Fruit fly (Drosophila melanogaster) whole organism, embryonic: ENCODE results near the gene Acsx4.
A peak's percentile ranks its signal among the peaks of the same experiment; 100 is the strongest.

Experiments used
- Adf1 ChIP-seq: fragments of 200-800 bp; sonication (Bioruptor generic); IDR thresholded peaks from 2 replicates; pipeline ENCODE4 v1.3.6; 2022; ENCODE audit warnings: missing biosample characterization, missing genetic modification characterization
- C15 ChIP-seq: fragments of 200-800 bp; sonication (Bioruptor generic); IDR thresholded peaks from 3 replicates; pipeline ENCODE4 v1.3.6; 2022; ENCODE audit warnings: missing biosample characterization, missing genetic modification characterization
- CG10209 ChIP-seq: fragments of 200-800 bp; sonication (Bioruptor generic); optimal IDR thresholded peaks from 3 replicates; lab custom pipeline; 2017; ENCODE audit warnings: missing biosample characterization, mild to moderate bottlenecking, missing genetic modification characterization, missing genetic modification reagents
- CG10274 ChIP-seq: fragments of 200-800 bp; sonication (Bioruptor generic); optimal IDR thresholded peaks from 3 replicates; lab custom pipeline; 2017; ENCODE audit warnings: missing biosample characterization, mild to moderate bottlenecking, missing genetic modification characterization
- CG11085 ChIP-seq: fragments of 200-800 bp; sonication (Bioruptor generic); IDR thresholded peaks from 2 replicates; pipeline ENCODE4 v1.3.6; 2022; ENCODE audit warnings: missing biosample characterization, missing genetic modification characterization
- CG11093 ChIP-seq: fragments of 200-800 bp; sonication (Bioruptor generic); IDR thresholded peaks from 3 replicates; pipeline ENCODE4 v1.3.6; 2022; ENCODE audit warnings: missing biosample characterization, missing genetic modification characterization
- CG13287 ChIP-seq: fragments of 200-800 bp; sonication (Bioruptor generic); IDR thresholded peaks from 2 replicates; pipeline ENCODE4 v1.3.6; 2022; ENCODE audit warnings: missing biosample characterization, missing genetic modification characterization; ENCODE audit not compliant: partially characterized antibody
- CG14014 ChIP-seq: fragments of 200-800 bp; sonication (Bioruptor generic); IDR thresholded peaks from 2 replicates; pipeline ENCODE4 v1.3.6; 2022; ENCODE audit warnings: missing biosample characterization, missing genetic modification characterization
- CG14441 ChIP-seq: fragments of 200-800 bp; sonication (Bioruptor generic); IDR thresholded peaks from 2 replicates; pipeline ENCODE4 v1.3.6; 2022; ENCODE audit warnings: missing biosample characterization, missing genetic modification characterization
- CG15011 ChIP-seq: fragments of 200-800 bp; sonication (Bioruptor generic); optimal IDR thresholded peaks from 3 replicates; lab custom pipeline; 2018; ENCODE audit warnings: missing biosample characterization, mild to moderate bottlenecking, missing genetic modification characterization
- CG17912 ChIP-seq: fragments of 200-800 bp; sonication (Bioruptor generic); optimal IDR thresholded peaks from 2 replicates; lab custom pipeline; 2018; ENCODE audit warnings: missing biosample characterization, mild to moderate bottlenecking, missing genetic modification characterization
- CG31388 ChIP-seq: fragments of 200-800 bp; sonication (Bioruptor generic); optimal IDR thresholded peaks from 2 replicates; lab custom pipeline; 2016; ENCODE audit warnings: missing biosample characterization, missing genetic modification characterization
- CG7372 ChIP-seq: fragments of 200-800 bp; sonication (Bioruptor generic); IDR thresholded peaks from 2 replicates; pipeline ENCODE4 v1.3.6; 2022; ENCODE audit warnings: missing biosample characterization, missing genetic modification characterization
- CG8290 ChIP-seq, 3 experiments: fragments of 200-800 bp; sonication (Bioruptor generic); optimal IDR thresholded peaks; 2 replicates each; lab custom pipeline; 2016 to 2019; ENCODE audit warnings: missing biosample characterization in 3 of 3, missing genetic modification characterization in 3 of 3, mild to moderate bottlenecking in 2 of 3, moderate library complexity in 1 of 3
- CG9609 ChIP-seq: fragments of 200-800 bp; sonication (Bioruptor generic); optimal IDR thresholded peaks from 3 replicates; lab custom pipeline; 2016; ENCODE audit warnings: missing biosample characterization, missing genetic modification characterization
- CoRest ChIP-seq: fragments of 200-800 bp; sonication (Bioruptor generic); optimal IDR thresholded peaks from 3 replicates; lab custom pipeline; 2018; ENCODE audit warnings: missing biosample characterization, mild to moderate bottlenecking, missing genetic modification characterization, moderate library complexity
- D19B ChIP-seq: fragments of 200-800 bp; sonication (Bioruptor generic); optimal IDR thresholded peaks from 2 replicates; lab custom pipeline; 2017; ENCODE audit warnings: missing biosample characterization, mild to moderate bottlenecking, missing genetic modification characterization
- Hr51 ChIP-seq, 2 experiments: fragments of 200-800 bp; sonication (Bioruptor generic); optimal IDR thresholded peaks; 2 replicates in 1 of 2; 3 replicates in 1 of 2; lab custom pipeline; 2016 to 2018; ENCODE audit warnings: missing biosample characterization in 2 of 2, missing genetic modification characterization in 2 of 2, mild to moderate bottlenecking in 1 of 2, moderate library complexity in 1 of 2
- Lpt ChIP-seq: fragments of >200 bp; optimal IDR thresholded peaks from 2 replicates; lab custom pipeline; 2018; ENCODE audit warnings: missing biosample characterization, missing genetic modification characterization
- Mad ChIP-seq: fragments of 200-800 bp; sonication (Bioruptor generic); optimal IDR thresholded peaks from 2 replicates; lab custom pipeline; 2016; ENCODE audit warnings: missing biosample characterization, missing genetic modification characterization
- Meics ChIP-seq: fragments of 200-800 bp; sonication (Bioruptor generic); optimal IDR thresholded peaks from 2 replicates; lab custom pipeline; 2017; ENCODE audit warnings: missing biosample characterization, mild to moderate bottlenecking, missing genetic modification characterization
- NC2β ChIP-seq: fragments of 200-800 bp; sonication (Bioruptor generic); optimal IDR thresholded peaks from 2 replicates; lab custom pipeline; 2016; ENCODE audit warnings: missing biosample characterization, missing genetic modification characterization
- NK7.1 ChIP-seq: fragments of 200-800 bp; sonication (Bioruptor generic); optimal IDR thresholded peaks from 3 replicates; lab custom pipeline; 2016; ENCODE audit warnings: missing biosample characterization, missing genetic modification characterization
- Opbp ChIP-seq: fragments of 200-800 bp; sonication (Bioruptor generic); IDR thresholded peaks from 3 replicates; pipeline ENCODE4 v1.3.6; 2022; ENCODE audit warnings: missing biosample characterization, missing genetic modification characterization; ENCODE audit not compliant: partially characterized antibody
- PHDP ChIP-seq: fragments of 200-800 bp; sonication (Bioruptor generic); optimal IDR thresholded peaks from 3 replicates; lab custom pipeline; 2018; ENCODE audit warnings: missing biosample characterization, mild to moderate bottlenecking, missing genetic modification characterization, moderate library complexity
- Ravus ChIP-seq: fragments of 200-800 bp; sonication (Bioruptor generic); IDR thresholded peaks from 2 replicates; pipeline ENCODE4 v1.3.6; 2022; ENCODE audit warnings: missing biosample characterization, missing genetic modification characterization
- Six4 ChIP-seq: fragments of 200-800 bp; sonication (Bioruptor generic); optimal IDR thresholded peaks from 2 replicates; lab custom pipeline; 2016; ENCODE audit warnings: missing biosample characterization, missing genetic modification characterization
- Xbp1 ChIP-seq: fragments of 200-800 bp; sonication (Bioruptor generic); optimal IDR thresholded peaks from 3 replicates; lab custom pipeline; 2016; ENCODE audit warnings: missing biosample characterization, mild to moderate bottlenecking, missing genetic modification characterization
- aop ChIP-seq: fragments of 200-800 bp; sonication (Bioruptor generic); IDR thresholded peaks from 2 replicates; pipeline ENCODE4 v1.3.6; 2022; ENCODE audit warnings: missing biosample characterization, missing genetic modification characterization
- ase ChIP-seq: fragments of 200-800 bp; sonication (Bioruptor generic); IDR thresholded peaks from 3 replicates; pipeline ENCODE4 v1.3.6; 2022; ENCODE audit warnings: missing biosample characterization, missing genetic modification characterization
- caup ChIP-seq: fragments of 200-800 bp; sonication (Bioruptor generic); optimal IDR thresholded peaks from 3 replicates; lab custom pipeline; 2017; ENCODE audit warnings: missing biosample characterization, mild to moderate bottlenecking, missing genetic modification characterization, moderate library complexity; ENCODE audit not compliant: severe bottlenecking
- disco-r ChIP-seq: fragments of 200-800 bp; sonication (Bioruptor generic); optimal IDR thresholded peaks from 2 replicates; lab custom pipeline; 2016; ENCODE audit warnings: missing biosample characterization, missing genetic modification characterization
- dm ChIP-seq: fragments of 200-800 bp; sonication (Bioruptor generic); optimal IDR thresholded peaks from 3 replicates; lab custom pipeline; 2016; ENCODE audit warnings: missing biosample characterization, missing genetic modification characterization
- dpn ChIP-seq, 2 experiments: fragments of 200-800 bp; sonication (Bioruptor generic); optimal IDR thresholded peaks; 3 replicates each; lab custom pipeline; 2016; ENCODE audit warnings: missing biosample characterization in 2 of 2, missing genetic modification characterization in 2 of 2
- dysf ChIP-seq: fragments of 200-800 bp; sonication (Bioruptor generic); IDR thresholded peaks from 3 replicates; pipeline ENCODE4 v1.3.6; 2022; ENCODE audit warnings: missing biosample characterization, missing genetic modification characterization
- ems ChIP-seq: fragments of 200-800 bp; sonication (Bioruptor generic); optimal IDR thresholded peaks from 3 replicates; lab custom pipeline; 2016; ENCODE audit warnings: missing biosample characterization, missing genetic modification characterization
- gt ChIP-seq: fragments of 200-800 bp; sonication (Bioruptor generic); IDR thresholded peaks from 2 replicates; pipeline ENCODE4 v1.3.6; 2022; ENCODE audit warnings: missing biosample characterization, missing genetic modification characterization
- jumu ChIP-seq: fragments of 200-800 bp; sonication (Bioruptor generic); optimal IDR thresholded peaks from 3 replicates; lab custom pipeline; 2016; ENCODE audit warnings: missing biosample characterization, missing genetic modification characterization
- lbe ChIP-seq: fragments of 200-800 bp; sonication (Bioruptor generic); optimal IDR thresholded peaks from 2 replicates; lab custom pipeline; 2016; ENCODE audit warnings: missing biosample characterization, mild to moderate bottlenecking, missing genetic modification characterization
- odd ChIP-seq: fragments of 200-800 bp; sonication (Bioruptor generic); optimal IDR thresholded peaks from 2 replicates; lab custom pipeline; 2017; ENCODE audit warnings: missing biosample characterization, mild to moderate bottlenecking, missing genetic modification characterization
- onecut ChIP-seq: fragments of 200-800 bp; sonication (Bioruptor generic); IDR thresholded peaks from 2 replicates; pipeline ENCODE4 v1.3.6; 2022; ENCODE audit warnings: missing biosample characterization, missing genetic modification characterization
- pzg ChIP-seq: fragments of 200-800 bp; sonication (Bioruptor generic); optimal IDR thresholded peaks from 3 replicates; lab custom pipeline; 2018; ENCODE audit warnings: missing biosample characterization, mild to moderate bottlenecking, missing genetic modification characterization, moderate library complexity
- sd ChIP-seq: fragments of 200-800 bp; sonication (Bioruptor generic); optimal IDR thresholded peaks from 3 replicates; lab custom pipeline; 2018; ENCODE audit warnings: missing biosample characterization, mild to moderate bottlenecking, missing genetic modification characterization, moderate library complexity
- slbo ChIP-seq: fragments of 200-800 bp; sonication (Bioruptor generic); IDR thresholded peaks from 2 replicates; pipeline ENCODE4 v1.3.6; 2022; ENCODE audit warnings: missing biosample characterization, missing genetic modification characterization
- sr ChIP-seq: fragments of 200-800 bp; sonication (Bioruptor generic); IDR thresholded peaks from 3 replicates; pipeline ENCODE4 v1.3.6; 2022; ENCODE audit warnings: missing biosample characterization, missing genetic modification characterization
- ssp ChIP-seq: fragments of 200-800 bp; sonication (Bioruptor generic); IDR thresholded peaks from 2 replicates; pipeline ENCODE4 v1.3.6; 2022; ENCODE audit warnings: missing biosample characterization, missing genetic modification characterization
- ttk ChIP-seq: fragments of 200-800 bp; sonication (Bioruptor generic); IDR thresholded peaks from 2 replicates; pipeline ENCODE4 v2.1.2; 2022; ENCODE audit warnings: missing biosample characterization, missing genetic modification characterization
- tx ChIP-seq: fragments of 200-800 bp; sonication (Bioruptor generic); optimal IDR thresholded peaks from 2 replicates; lab custom pipeline; 2016; ENCODE audit warnings: missing biosample characterization, missing genetic modification characterization
- vnd ChIP-seq: fragments of 200-800 bp; sonication (Bioruptor generic); IDR thresholded peaks from 3 replicates; pipeline ENCODE4 v1.3.6; 2022; ENCODE audit warnings: missing biosample characterization, missing genetic modification characterization; ENCODE audit not compliant: partially characterized antibody
- wor ChIP-seq: fragments of 200-800 bp; sonication (Bioruptor generic); IDR thresholded peaks from 2 replicates; pipeline ENCODE4 v1.3.6; 2022; ENCODE audit warnings: missing biosample characterization, missing genetic modification characterization
- yki ChIP-seq: fragments of >200 bp; optimal IDR thresholded peaks from 3 replicates; lab custom pipeline; 2018

The Acsx4 gene

dm6 chr3R:19830973-19831372 lies 47.7 kb downstream of the Acsx4 start (continued):
- TF ChIP-seq NK7.1 (GFP tag; lab: Kevin White, UChicago) = peak; percentile 33
- TF ChIP-seq CG15011 (GFP tag; lab: Kevin White, UChicago) = peak; percentile 15
- TF ChIP-seq lbe (GFP tag; lab: Kevin White, UChicago) = no peak
- TF ChIP-seq Xbp1 (GFP tag; lab: Kevin White, UChicago) = peak; percentile 59
- TF ChIP-seq ssp (GFP tag; lab: Robert Waterston, UW) = 0 out of 2 replicates have a peak, but pooled peaks have one; percentile 42
- no peak for TF ChIP-seq CG9609 (GFP tag; lab: Kevin White, UChicago)
- peak; percentile 80 for TF ChIP-seq CG14441
- peak; percentile 36 for TF ChIP-seq CG10209 (GFP tag; lab: Kevin White, UChicago)
- TF ChIP-seq Ravus (GFP tag; lab: Robert Waterston, UW) = no peak; the same call in 1 of the 2 replicates
- TF ChIP-seq CG14014 (GFP tag; lab: Robert Waterston, UW) = peak; percentile 73; the same call in 1 of the 2 replicates
- no peak for TF ChIP-seq NC2β
- TF ChIP-seq dm (GFP tag; lab: Kevin White, UChicago) = no peak
- TF ChIP-seq ems (GFP tag; lab: Kevin White, UChicago) = peak; percentile 31
- no peak for TF ChIP-seq tx (GFP tag; lab: Kevin White, UChicago)
- peak; percentile 25 for TF ChIP-seq onecut (GFP tag; lab: Robert Waterston, UW)
- TF ChIP-seq CG13287 = no peak
- TF ChIP-seq pzg (GFP tag; lab: Kevin White, UChicago) = no peak
- peak in 1 of 2 experiments; percentile 84 for TF ChIP-seq Hr51 (GFP tag; optimal IDR thresholded peaks at IDR 0.05; lab: Kevin White, UChicago)
- TF ChIP-seq caup = peak; percentile 28
- no peak for TF ChIP-seq CG17912 (GFP tag; lab: Kevin White, UChicago)
- no peak for TF ChIP-seq Opbp (GFP tag; lab: Robert Waterston, UW)
- peak; percentile 1 for TF ChIP-seq Six4
- no peak for TF ChIP-seq aop (GFP tag; lab: Robert Waterston, UW)
- peak; percentile 32 for TF ChIP-seq sd
- TF ChIP-seq Adf1 (GFP tag; lab: Robert Waterston, UW) = peak; percentile 13; the same call in 1 of the 2 replicates
- TF ChIP-seq CG11085 (GFP tag; lab: Robert Waterston, UW) = 0 out of 2 replicates have a peak, but pooled peaks have one; percentile 20
- TF ChIP-seq dysf = peak; percentile 81; the same call in 2 of the 3 replicates
- TF ChIP-seq CoRest = peak; percentile 61
- TF ChIP-seq odd (GFP tag; lab: Kevin White, UChicago) = no peak
- peak; percentile 6 for TF ChIP-seq jumu (GFP tag; lab: Kevin White, UChicago)
- TF ChIP-seq CG7372 (GFP tag; lab: Robert Waterston, UW) = peak; percentile 41; the same call in 1 of the 2 replicates
- no peak for TF ChIP-seq ase (GFP tag; lab: Robert Waterston, UW)
- TF ChIP-seq CG10274 (GFP tag; lab: Kevin White, UChicago) = no peak
- peak; percentile 51 for TF ChIP-seq disco-r (GFP tag; lab: Kevin White, UChicago)
- peak; percentile 13; the same call in 1 of the 3 replicates for TF ChIP-seq sr (GFP tag; lab: Robert Waterston, UW)
- TF ChIP-seq gt (GFP tag; lab: Robert Waterston, UW) = no peak
- TF ChIP-seq C15 = no peak
- TF ChIP-seq yki = no peak
- peak; percentile 19 for TF ChIP-seq Mad
- TF ChIP-seq CG31388 (GFP tag; lab: Kevin White, UChicago) = no peak
- peak; percentile 47; the same call in 1 of the 2 replicates for TF ChIP-seq ttk (GFP tag; lab: Robert Waterston, UW)
- TF ChIP-seq vnd (GFP tag; lab: Robert Waterston, UW) = no peak
- no peak for TF ChIP-seq Lpt (GFP tag; lab: Kevin White, UChicago)
- no peak for TF ChIP-seq CG8290 (GFP tag; optimal IDR thresholded peaks at IDR 0.05; lab: Kevin White, UChicago)
- peak in 1 of 2 experiments; percentile 61 for TF ChIP-seq CG8290 (tag; optimal IDR thresholded peaks at IDR 0.05; lab: Kevin White, UChicago)
- peak; percentile 38 to 47 for TF ChIP-seq dpn (GFP tag; optimal IDR thresholded peaks at IDR 0.05; lab: Kevin White, UChicago)
- peak; percentile 73 for TF ChIP-seq PHDP (tag; lab: Kevin White, UChicago)
- no peak for TF ChIP-seq CG11093 (GFP tag; lab: Robert Waterston, UW)
- TF ChIP-seq slbo (GFP tag; lab: Robert Waterston, UW) = peak; percentile 56
- peak; percentile 55 for TF ChIP-seq wor (GFP tag; lab: Robert Waterston, UW)
- peak; percentile 2 for TF ChIP-seq D19B (GFP tag; lab: Kevin White, UChicago)
- TF ChIP-seq Meics = peak; percentile 71
